Worm (Caenorhabditis elegans) whole organism, L2 larva: ENCODE measurements around the gene coa-7.

Experiments used
- C34F6.9 ChIP-seq: fragments of 150-350 bp; optimal IDR thresholded peaks from 2 replicates; lab custom pipeline; 2014; ENCODE audit warnings: missing biosample characterization, missing genetic modification characterization
- F13H6.1 ChIP-seq: sonication (generic microtip); optimal IDR thresholded peaks from 2 replicates; lab custom pipeline; 2016; ENCODE audit warnings: missing genetic modification characterization, missing compliant biosample characterization
- R02D3.7 ChIP-seq: fragments of 150-350 bp; optimal IDR thresholded peaks from 2 replicates; lab custom pipeline; 2014; ENCODE audit warnings: missing biosample characterization, missing genetic modification characterization
- ZK546.5 ChIP-seq: sonication (generic microtip); optimal IDR thresholded peaks from 2 replicates; lab custom pipeline; 2017; ENCODE audit warnings: missing biosample characterization, missing genetic modification characterization
- alr-1 ChIP-seq: fragments of 150-350 bp; optimal IDR thresholded peaks from 2 replicates; lab custom pipeline; 2014; ENCODE audit warnings: missing biosample characterization, missing genetic modification characterization
- ama-1 ChIP-seq: fragments of 150-350 bp; optimal IDR thresholded peaks from 2 replicates; lab custom pipeline; 2018; ENCODE audit warnings: inconsistent platforms
- ceh-16 ChIP-seq: fragments of 150-350 bp; optimal IDR thresholded peaks from 2 replicates; lab custom pipeline; 2014; ENCODE audit warnings: missing biosample characterization, missing genetic modification characterization
- ceh-82 ChIP-seq: fragments of 150-350 bp; optimal IDR thresholded peaks from 2 replicates; lab custom pipeline; 2014; ENCODE audit warnings: missing biosample characterization, missing genetic modification characterization
- crh-2 ChIP-seq: sonication (generic microtip); optimal IDR thresholded peaks from 2 replicates; lab custom pipeline; 2017; ENCODE audit warnings: missing biosample characterization, missing genetic modification characterization
- elt-1 ChIP-seq: fragments of 150-350 bp; optimal IDR thresholded peaks from 2 replicates; lab custom pipeline; 2014; ENCODE audit warnings: missing biosample characterization, missing genetic modification characterization
- elt-3 ChIP-seq: sonication (generic microtip); optimal IDR thresholded peaks from 2 replicates; lab custom pipeline; 2017; ENCODE audit warnings: missing biosample characterization, missing genetic modification characterization
- gmeb-1 ChIP-seq: fragments of 150-350 bp; optimal IDR thresholded peaks from 2 replicates; lab custom pipeline; 2014; ENCODE audit warnings: missing biosample characterization, missing genetic modification characterization
- lin-13 ChIP-seq: fragments of 150-350 bp; optimal IDR thresholded peaks from 2 replicates; lab custom pipeline; 2014; ENCODE audit warnings: missing biosample characterization, missing genetic modification reagents, missing genetic modification characterization
- lsy-2 ChIP-seq, 2 experiments: fragments of 150-350 bp in 1 of 2; sonication (generic microtip) in 1 of 2; optimal IDR thresholded peaks; 2 replicates each; lab custom pipeline; 2014 to 2017; ENCODE audit warnings: missing biosample characterization in 2 of 2, missing genetic modification characterization in 2 of 2
- mab-5 ChIP-seq: fragments of 150-350 bp; optimal IDR thresholded peaks from 2 replicates; lab custom pipeline; 2014; ENCODE audit warnings: missing biosample characterization, missing genetic modification characterization
- nhr-11 ChIP-seq: fragments of 150-350 bp; optimal IDR thresholded peaks from 2 replicates; lab custom pipeline; 2014; ENCODE audit warnings: missing biosample characterization, missing genetic modification characterization
- nhr-129 ChIP-seq: fragments of 150-350 bp; optimal IDR thresholded peaks from 2 replicates; lab custom pipeline; 2014; ENCODE audit warnings: missing biosample characterization, missing genetic modification characterization
- nhr-6 ChIP-seq: fragments of 150-350 bp; optimal IDR thresholded peaks from 2 replicates; lab custom pipeline; 2014; ENCODE audit warnings: missing biosample characterization, missing genetic modification characterization
- peb-1 ChIP-seq: fragments of 150-350 bp; optimal IDR thresholded peaks from 2 replicates; lab custom pipeline; 2014; ENCODE audit warnings: missing biosample characterization, missing genetic modification characterization
- sem-4 ChIP-seq: fragments of 150-350 bp; optimal IDR thresholded peaks from 2 replicates; lab custom pipeline; 2014; ENCODE audit warnings: missing biosample characterization, missing genetic modification reagents, missing genetic modification characterization
- skn-1 ChIP-seq: sonication (generic microtip); optimal IDR thresholded peaks from 2 replicates; lab custom pipeline; 2017; ENCODE audit warnings: missing biosample characterization, missing genetic modification characterization
- sma-9 ChIP-seq, 2 experiments: fragments of 150-350 bp in 1 of 2; sonication (generic microtip) in 1 of 2; optimal IDR thresholded peaks; 2 replicates each; lab custom pipeline; 2014 to 2016; ENCODE audit warnings: missing genetic modification characterization in 2 of 2, mild to moderate bottlenecking in 1 of 2, missing biosample characterization in 1 of 2, missing compliant biosample characterization in 1 of 2, missing genetic modification reagents in 1 of 2, moderate library complexity in 1 of 2
- snpc-4 ChIP-seq: fragments of 150-350 bp; optimal IDR thresholded peaks from 2 replicates; lab custom pipeline; 2014; ENCODE audit warnings: missing biosample characterization, missing genetic modification characterization
- unc-39 ChIP-seq: fragments of 150-350 bp; optimal IDR thresholded peaks from 2 replicates; lab custom pipeline; 2014; ENCODE audit warnings: missing biosample characterization, missing genetic modification characterization
- unc-55 ChIP-seq: fragments of 150-350 bp; sonication (generic microtip); optimal IDR thresholded peaks from 3 replicates; lab custom pipeline; 2014; ENCODE audit warnings: missing biosample characterization, missing genetic modification reagents, missing genetic modification characterization
- zag-1 ChIP-seq: fragments of 150-350 bp; optimal IDR thresholded peaks from 2 replicates; lab custom pipeline; 2014; ENCODE audit warnings: missing biosample characterization, missing genetic modification characterization
- ztf-11 ChIP-seq: sonication (generic microtip); optimal IDR thresholded peaks from 2 replicates; lab custom pipeline; 2017; ENCODE audit warnings: missing biosample characterization, missing genetic modification characterization
- ztf-4 ChIP-seq: fragments of 150-350 bp; optimal IDR thresholded peaks from 2 replicates; lab custom pipeline; 2014; ENCODE audit warnings: missing biosample characterization, missing genetic modification characterization

The coa-7 gene

ce11 chrII:11602387-11602960 is 48.5 kb downstream of the coa-7 start:
- TF ChIP-seq nhr-129 (tag; lab: Kevin White, UChicago), result peak; percentile 40
- no peak for TF ChIP-seq unc-55 (GFP tag; lab: Kevin White, UChicago)
- no peak for TF ChIP-seq ztf-4
- TF ChIP-seq R02D3.7 (tag; lab: Kevin White, UChicago), result no peak
- no peak for TF ChIP-seq alr-1
- TF ChIP-seq C34F6.9 (tag; lab: Kevin White, UChicago), result peak; percentile 23
- TF ChIP-seq skn-1, result no peak
- TF ChIP-seq lin-13 (GFP tag; lab: Kevin White, UChicago), result no peak
- TF ChIP-seq sma-9 (GFP tag; optimal IDR thresholded peaks at IDR 0.05; lab: Kevin White, UChicago), result peak; percentile 10
- TF ChIP-seq sma-9 (tag; optimal IDR thresholded peaks at IDR 0.05; lab: Kevin White, UChicago), result no peak
- no peak for TF ChIP-seq nhr-11
- TF ChIP-seq F13H6.1, result peak; percentile 58

DNA sequence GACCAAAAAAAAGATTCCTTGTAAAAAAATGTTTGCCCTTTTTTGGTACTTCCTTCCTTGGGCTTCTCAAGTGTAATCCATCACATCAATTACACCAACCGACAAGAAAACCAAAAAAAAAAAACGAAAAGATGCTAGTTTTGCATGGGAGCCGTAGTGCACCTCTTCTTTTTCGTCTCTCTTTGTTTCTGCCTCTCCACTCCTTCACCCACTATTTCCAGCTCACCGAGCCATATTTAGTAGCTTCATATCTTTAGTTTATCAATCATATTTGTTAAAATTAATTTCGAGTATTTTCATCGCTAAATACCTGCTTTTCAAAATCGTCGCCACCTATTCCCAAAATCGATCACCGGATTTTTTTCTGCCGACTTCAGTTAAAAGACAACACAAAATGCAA is 50.2 kb downstream of the coa-7 start, which contains the start of gene F07A11.4:
TSS of gene F07A11.4 (plus strand) at position 301 of the 400 bp plus-strand sequence.
- TF ChIP-seq ceh-82 (tag; lab: Kevin White, UChicago) (no peak), unc-55 (GFP tag; lab: Kevin White, UChicago) (peak; percentile 12), peb-1 (no peak), snpc-4 (tag; lab: Kevin White, UChicago) (no peak), nhr-6 (tag; lab: Kevin White, UChicago) (no peak)

DNA sequence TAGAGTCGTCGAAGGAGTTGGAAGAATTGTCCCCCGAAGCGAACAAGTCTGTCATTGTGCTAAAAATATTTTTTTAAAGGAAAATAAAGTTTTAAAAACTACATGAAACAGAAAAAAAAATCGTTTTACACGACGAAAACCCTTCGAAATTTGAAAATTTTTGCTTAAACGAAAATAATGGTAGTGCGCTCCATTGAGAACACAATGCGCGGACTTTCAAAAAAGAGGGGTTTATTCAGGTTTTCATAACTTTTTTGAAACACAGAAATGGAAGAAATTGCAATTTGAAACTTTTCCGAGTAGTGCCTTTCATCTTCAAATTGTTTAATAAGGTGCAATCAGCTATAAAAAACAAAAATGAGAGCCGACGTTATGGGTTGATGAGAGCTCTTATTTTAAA is 51.2 kb downstream of the coa-7 start, which contains the start of gene npp-5:
TSS of gene npp-5 (minus strand) at position 59 of the 400 bp plus-strand sequence.
- TF ChIP-seq R02D3.7 (tag; lab: Kevin White, UChicago) (no peak), unc-55 (GFP tag; lab: Kevin White, UChicago) (peak; percentile 75), ceh-16 (tag; lab: Kevin White, UChicago) (no peak), ZK546.5 (no peak), gmeb-1 (peak; percentile 93), mab-5 (tag; lab: Kevin White, UChicago) (no peak), C34F6.9 (tag; lab: Kevin White, UChicago) (peak; percentile 50), zag-1 (tag; lab: Kevin White, UChicago) (no peak), crh-2 (tag; lab: Kevin White, UChicago) (peak; percentile 25), ztf-4 (no peak), elt-1 (tag; lab: Kevin White, UChicago) (no peak), snpc-4 (tag; lab: Kevin White, UChicago) (no peak), ama-1 (lab: Kevin White, UChicago) (no peak), skn-1 (no peak), elt-3 (tag; lab: Kevin White, UChicago) (no peak), alr-1 (no peak), unc-39 (tag; lab: Kevin White, UChicago) (no peak), ceh-82 (tag; lab: Kevin White, UChicago) (no peak), ztf-11 (tag; lab: Kevin White, UChicago) (no peak), lsy-2 (tag; optimal IDR thresholded peaks at IDR 0.05; lab: Kevin White, UChicago) (peak in 1 of 2 experiments; percentile 52), peb-1 (no peak), sma-9 (GFP tag; optimal IDR thresholded peaks at IDR 0.05; lab: Kevin White, UChicago) (no peak), sma-9 (tag; optimal IDR thresholded peaks at IDR 0.05; lab: Kevin White, UChicago) (no peak), sem-4 (tag; lab: Kevin White, UChicago) (no peak)
